Worm (Caenorhabditis elegans): Measurements from ENCODE around the gene C53A3.4.
A peak's percentile ranks its signal among the peaks of the same experiment; 100 is the strongest.

The C53A3.4 gene

DNA sequence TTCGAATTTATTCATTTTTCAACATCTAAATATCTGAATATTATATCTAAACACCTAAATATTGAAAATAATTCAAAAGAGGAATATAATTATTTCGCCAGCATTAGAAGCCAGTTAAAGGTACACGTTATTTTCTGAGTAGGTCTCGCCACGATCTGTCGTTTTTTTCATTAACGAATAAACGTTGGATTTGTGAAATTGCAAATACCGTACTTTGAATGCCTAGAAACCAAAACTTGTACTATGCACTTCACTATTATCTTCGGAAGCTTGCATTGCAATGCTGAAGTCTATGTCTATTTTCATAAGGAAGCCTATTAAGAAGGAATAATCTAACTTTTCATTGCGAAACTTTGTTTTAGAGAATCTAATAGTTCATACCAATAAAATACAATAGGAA lies 13.8 kb upstream of the C53A3.4 start:
- TF ChIP-seq snpc-4 (tag; optimal IDR thresholded peaks at IDR 0.05) (no peak), pha-4 (tag; optimal IDR thresholded peaks at IDR 0.05) (no peak), ceh-9 (tag; optimal IDR thresholded peaks at IDR 0.05) (no peak), egl-27 (tag; optimal IDR thresholded peaks at IDR 0.05) (no peak), unc-39 (tag; optimal IDR thresholded peaks at IDR 0.05) (no peak), R02D3.7 (tag; optimal IDR thresholded peaks at IDR 0.05) (no peak), nhr-77 (tag; optimal IDR thresholded peaks at IDR 0.05) (no peak), nhr-28 (tag; optimal IDR thresholded peaks at IDR 0.05) (no peak), lin-15B (tag; optimal IDR thresholded peaks at IDR 0.05) (no peak), nhr-23 (tag; optimal IDR thresholded peaks at IDR 0.05) (no peak)

DNA sequence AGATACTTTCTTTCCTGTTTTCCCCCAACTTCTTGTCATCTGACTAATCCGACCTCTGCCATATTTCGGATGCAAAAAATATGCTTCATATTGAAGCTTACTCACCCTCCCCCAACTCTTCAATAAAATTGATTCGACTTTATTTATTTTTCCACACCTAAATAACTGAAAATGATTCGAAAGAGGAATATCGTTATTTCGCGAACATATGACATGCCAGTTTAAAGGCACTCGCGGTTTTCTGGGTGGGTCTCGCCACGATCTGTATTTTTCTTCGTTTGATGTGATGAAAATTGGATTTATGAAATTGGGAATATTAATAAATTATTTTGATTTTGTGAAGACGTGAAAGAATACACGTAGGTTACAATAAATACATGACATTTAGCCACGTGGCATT lies 12.9 kb upstream of the C53A3.4 start, which contains the start of gene F44E7.3:
TSS of gene F44E7.3 (plus strand) at position 319 of the 400 bp plus-strand sequence.
- peak; percentile 27 for TF ChIP-seq nhr-23 (tag; optimal IDR thresholded peaks at IDR 0.05)
- no peak for TF ChIP-seq elt-3 (tag; optimal IDR thresholded peaks at IDR 0.05)
- TF ChIP-seq skn-1 (tag; optimal IDR thresholded peaks at IDR 0.05) = no peak
- peak; percentile 26 for TF ChIP-seq ama-1 (optimal IDR thresholded peaks at IDR 0.05)
- no peak for TF ChIP-seq ceh-9 (tag; optimal IDR thresholded peaks at IDR 0.05)

DNA sequence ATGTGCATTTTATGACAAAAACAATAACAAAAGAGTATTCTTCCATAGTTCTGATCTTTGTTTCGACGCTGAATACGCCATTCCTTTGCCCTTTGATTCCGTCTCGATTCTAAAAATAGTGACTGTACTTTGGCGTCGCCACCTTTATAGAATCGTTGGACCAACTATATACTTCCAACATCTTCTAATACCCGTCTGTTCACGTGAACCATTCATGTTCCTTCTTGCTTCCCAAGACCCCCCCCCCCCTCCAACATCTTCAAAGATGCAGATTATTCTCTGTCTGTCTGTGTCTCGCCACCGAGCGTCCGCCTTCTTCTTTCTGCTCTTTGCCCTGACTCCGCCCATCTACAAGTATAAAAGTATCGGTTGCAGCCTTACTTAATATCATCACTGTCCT lies 11.3 kb upstream of the C53A3.4 start:
- TF ChIP-seq ama-1 (optimal IDR thresholded peaks at IDR 0.05) = no peak
- TF ChIP-seq nhr-23 (tag; optimal IDR thresholded peaks at IDR 0.05) = peak; percentile 14

ce11 chrV:5769500-5769899 lies 10.8 kb upstream of the C53A3.4 start:
- TF ChIP-seq eor-1 (tag; optimal IDR thresholded peaks at IDR 0.05) (no peak), jun-1 (tag; optimal IDR thresholded peaks at IDR 0.05) (no peak), skn-1 (tag; optimal IDR thresholded peaks at IDR 0.05) (no peak), ceh-82 (tag; optimal IDR thresholded peaks at IDR 0.05) (no peak), pqm-1 (tag; optimal IDR thresholded peaks at IDR 0.05) (peak; percentile 69), unc-39 (tag; optimal IDR thresholded peaks at IDR 0.05) (no peak), nhr-43 (tag; optimal IDR thresholded peaks at IDR 0.05; ENCODE audit: poor library complexity, severe bottlenecking) (no peak), ceh-16 (tag; optimal IDR thresholded peaks at IDR 0.05) (no peak), elt-2 (tag; optimal IDR thresholded peaks at IDR 0.05) (peak; percentile 81), ceh-28 (tag; optimal IDR thresholded peaks at IDR 0.05) (no peak), lin-39 (tag; optimal IDR thresholded peaks at IDR 0.05) (no peak)

DNA sequence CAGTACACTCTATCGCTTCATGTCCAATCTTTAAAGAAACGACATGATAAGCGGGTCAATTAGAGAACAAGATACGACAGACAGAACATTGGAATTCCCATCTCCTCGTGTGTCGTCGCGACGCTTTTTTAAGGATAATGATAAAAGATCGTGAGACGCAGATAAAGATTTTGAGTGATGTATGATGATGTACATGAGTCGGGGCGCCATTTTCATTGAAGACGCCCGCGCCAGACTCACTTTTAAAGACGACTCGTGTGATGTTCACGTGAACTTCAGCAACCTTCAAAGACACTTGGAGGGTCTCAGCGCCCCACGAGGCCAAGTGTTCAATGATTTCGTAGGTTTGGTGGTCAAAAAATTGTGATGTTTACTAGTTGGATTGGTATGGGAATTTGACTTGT lies 9.6 kb upstream of the C53A3.4 start:
- peak; percentile 45 for TF ChIP-seq egl-27 (tag; optimal IDR thresholded peaks at IDR 0.05)
- TF ChIP-seq zag-1 (tag; optimal IDR thresholded peaks at IDR 0.05) = no peak
- peak; percentile 95 for TF ChIP-seq nhr-23 (tag; optimal IDR thresholded peaks at IDR 0.05)
- no peak for TF ChIP-seq ceh-82 (tag; optimal IDR thresholded peaks at IDR 0.05)
- no peak for TF ChIP-seq fos-1 (tag; optimal IDR thresholded peaks at IDR 0.05)
- TF ChIP-seq ztf-11 (tag; optimal IDR thresholded peaks at IDR 0.05) = no peak
- TF ChIP-seq mml-1 (tag; optimal IDR thresholded peaks at IDR 0.05) = peak; percentile 63
- peak; percentile 42 for TF ChIP-seq lin-39 (tag; optimal IDR thresholded peaks at IDR 0.05)
- TF ChIP-seq pha-4 (tag; optimal IDR thresholded peaks at IDR 0.05) = no peak
- peak; percentile 72 for TF ChIP-seq pqm-1 (tag; optimal IDR thresholded peaks at IDR 0.05)
- TF ChIP-seq lin-15B (tag; optimal IDR thresholded peaks at IDR 0.05) = no peak
- no peak for TF ChIP-seq ceh-9 (tag; optimal IDR thresholded peaks at IDR 0.05)
- TF ChIP-seq nhr-11 (tag; optimal IDR thresholded peaks at IDR 0.05) = no peak
- TF ChIP-seq mdl-1 (tag; optimal IDR thresholded peaks at IDR 0.05) = peak; percentile 7
- peak; percentile 24 for TF ChIP-seq egl-5 (tag; optimal IDR thresholded peaks at IDR 0.05)
- no peak for TF ChIP-seq lsy-12 (tag; optimal IDR thresholded peaks at IDR 0.05)
- TF ChIP-seq nhr-43 (tag; optimal IDR thresholded peaks at IDR 0.05; ENCODE audit: poor library complexity, severe bottlenecking) = peak; percentile 88
- no peak for TF ChIP-seq ceh-16 (tag; optimal IDR thresholded peaks at IDR 0.05)
- peak; percentile 45 for TF ChIP-seq unc-62 (GFP tag; optimal IDR thresholded peaks at IDR 0.05)
- TF ChIP-seq tbx-2 (tag; optimal IDR thresholded peaks at IDR 0.05) = peak; percentile 32
- TF ChIP-seq eor-1 (tag; optimal IDR thresholded peaks at IDR 0.05) = no peak
- no peak for TF ChIP-seq nhr-237 (tag; optimal IDR thresholded peaks at IDR 0.05)
- TF ChIP-seq skn-1 (tag; optimal IDR thresholded peaks at IDR 0.05) = no peak
- peak in 2 of 3 experiments; percentile 18 to 63 for TF ChIP-seq elt-3 (tag; optimal IDR thresholded peaks at IDR 0.05)
- TF ChIP-seq jun-1 (tag; optimal IDR thresholded peaks at IDR 0.05) = peak; percentile 56
- no peak for TF ChIP-seq unc-39 (tag; optimal IDR thresholded peaks at IDR 0.05)
- TF ChIP-seq nhr-12 (tag; optimal IDR thresholded peaks at IDR 0.05) = no peak
- no peak for TF ChIP-seq nhr-77 (tag; optimal IDR thresholded peaks at IDR 0.05)
- TF ChIP-seq elt-1 (tag; optimal IDR thresholded peaks at IDR 0.05) = peak; percentile 20
- peak; percentile 42 for TF ChIP-seq nfya-1 (tag; optimal IDR thresholded peaks at IDR 0.05; ENCODE audit: insufficient read depth)
- no peak for TF ChIP-seq fkh-10 (GFP tag; optimal IDR thresholded peaks at IDR 0.05)
- no peak for TF ChIP-seq sea-2 (GFP tag; optimal IDR thresholded peaks at IDR 0.05)
- TF ChIP-seq snpc-4 (tag; optimal IDR thresholded peaks at IDR 0.05) = no peak
- no peak for TF ChIP-seq nhr-67 (tag; optimal IDR thresholded peaks at IDR 0.05)
- TF ChIP-seq nhr-76 (tag; optimal IDR thresholded peaks at IDR 0.05) = no peak
- no peak for TF ChIP-seq aly-2 (tag; optimal IDR thresholded peaks at IDR 0.05)
- TF ChIP-seq daf-12 (tag; optimal IDR thresholded peaks at IDR 0.05) = no peak
- no peak for TF ChIP-seq fkh-2 (tag; optimal IDR thresholded peaks at IDR 0.05)
